Fruit fly (Drosophila melanogaster): ENCODE results near the gene Polr2I.

dm6 chr3R:14314554-14314953, 5.7 kb downstream of the Polr2I start, which contains the start of gene Crz:
- TF ChIP-seq CG8478 (optimal IDR thresholded peaks at IDR 0.05) (no peak), usp (GFP tag; optimal IDR thresholded peaks at IDR 0.05) (no peak), psq (optimal IDR thresholded peaks at IDR 0.05) (no peak), pan (optimal IDR thresholded peaks at IDR 0.05) (no peak), Dll (optimal IDR thresholded peaks at IDR 0.05) (no peak)

Data from whole organism.